Fruit fly (Drosophila melanogaster) whole organism, embryonic: ENCODE measurements around the gene CG13928.

Experiments
- Aef1 ChIP-seq: fragments of 200-800 bp; sonication (Bioruptor generic); IDR thresholded peaks from 3 replicates; pipeline ENCODE4 v1.3.6; 2022; ENCODE audit warnings: missing biosample characterization, missing genetic modification characterization
- CG11504 ChIP-seq: fragments of 200-800 bp; sonication (Bioruptor generic); optimal IDR thresholded peaks from 3 replicates; lab custom pipeline; 2019; ENCODE audit warnings: missing biosample characterization, mild to moderate bottlenecking, missing genetic modification characterization, moderate library complexity
- CG12299 ChIP-seq: fragments of 200-800 bp; sonication (Bioruptor generic); optimal IDR thresholded peaks from 2 replicates; lab custom pipeline; 2018; ENCODE audit warnings: missing biosample characterization, mild to moderate bottlenecking, missing genetic modification characterization
- CG13296 ChIP-seq: fragments of 200-800 bp; sonication (Bioruptor generic); optimal IDR thresholded peaks from 3 replicates; lab custom pipeline; 2018; ENCODE audit warnings: missing biosample characterization, mild to moderate bottlenecking, missing genetic modification characterization
- CG14710 ChIP-seq: fragments of 200-800 bp; sonication (Bioruptor generic); optimal IDR thresholded peaks from 3 replicates; lab custom pipeline; 2019; ENCODE audit warnings: missing biosample characterization, mild to moderate bottlenecking, missing genetic modification characterization, moderate library complexity
- CG15073 ChIP-seq: fragments of 200-800 bp; sonication (Bioruptor generic); optimal IDR thresholded peaks from 2 replicates; lab custom pipeline; 2016; ENCODE audit warnings: missing biosample characterization, missing genetic modification characterization
- CG15269 ChIP-seq: fragments of 200-800 bp; sonication (Bioruptor generic); optimal IDR thresholded peaks from 2 replicates; lab custom pipeline; 2018; ENCODE audit warnings: missing biosample characterization, mild to moderate bottlenecking, missing genetic modification characterization, moderate library complexity
- CG15601 ChIP-seq: fragments of 200-800 bp; sonication (Bioruptor generic); optimal IDR thresholded peaks from 3 replicates; lab custom pipeline; 2019; ENCODE audit warnings: missing biosample characterization, mild to moderate bottlenecking, missing genetic modification characterization, moderate library complexity
- CG1603 ChIP-seq: fragments of 200-800 bp; sonication (Bioruptor generic); optimal IDR thresholded peaks from 2 replicates; lab custom pipeline; 2019; ENCODE audit warnings: missing biosample characterization, mild to moderate bottlenecking, missing genetic modification characterization, moderate library complexity
- CG18599 ChIP-seq: fragments of 200-800 bp; sonication (Bioruptor generic); optimal IDR thresholded peaks from 3 replicates; lab custom pipeline; 2017; ENCODE audit warnings: missing biosample characterization, missing genetic modification characterization, mild to moderate bottlenecking, moderate library complexity, missing genetic modification reagents
- CG2116 ChIP-seq: fragments of 200-800 bp; sonication (Bioruptor generic); optimal IDR thresholded peaks from 3 replicates; lab custom pipeline; 2018; ENCODE audit warnings: missing biosample characterization, mild to moderate bottlenecking, missing genetic modification characterization
- CG2120 ChIP-seq: fragments of 200-800 bp; sonication (Bioruptor generic); optimal IDR thresholded peaks from 3 replicates; lab custom pipeline; 2016; ENCODE audit warnings: missing biosample characterization, missing genetic modification characterization
- CG2202 ChIP-seq: fragments of 200-800 bp; sonication (Bioruptor generic); optimal IDR thresholded peaks from 2 replicates; lab custom pipeline; 2018; ENCODE audit warnings: missing biosample characterization, mild to moderate bottlenecking, missing genetic modification characterization
- CG2712 ChIP-seq: fragments of 200-800 bp; optimal IDR thresholded peaks from 3 replicates; lab custom pipeline; 2019; ENCODE audit warnings: missing biosample characterization, mild to moderate bottlenecking, missing genetic modification characterization, moderate library complexity
- CG31441 ChIP-seq: fragments of 200-800 bp; sonication (Bioruptor generic); IDR thresholded peaks from 2 replicates; pipeline ENCODE4 v1.3.6; 2022; ENCODE audit warnings: missing biosample characterization, missing genetic modification characterization
- CG33213 ChIP-seq: fragments of 200-800 bp; sonication (Bioruptor generic); optimal IDR thresholded peaks from 3 replicates; lab custom pipeline; 2016; ENCODE audit warnings: missing biosample characterization, missing genetic modification characterization
- CG4707 ChIP-seq: fragments of 200-800 bp; sonication (Bioruptor generic); optimal IDR thresholded peaks from 2 replicates; lab custom pipeline; 2018; ENCODE audit warnings: missing biosample characterization, mild to moderate bottlenecking, missing genetic modification characterization, moderate library complexity
- CG7372 ChIP-seq: fragments of 200-800 bp; sonication (Bioruptor generic); IDR thresholded peaks from 2 replicates; pipeline ENCODE4 v1.3.6; 2022; ENCODE audit warnings: missing biosample characterization, missing genetic modification characterization
- CG7786 ChIP-seq: fragments of 200-800 bp; sonication (Bioruptor generic); optimal IDR thresholded peaks from 2 replicates; lab custom pipeline; 2016; ENCODE audit warnings: missing biosample characterization, missing genetic modification characterization
- CG7963 ChIP-seq: fragments of 200-800 bp; sonication (Bioruptor generic); IDR thresholded peaks from 3 replicates; pipeline ENCODE4 v1.3.6; 2022; ENCODE audit warnings: missing biosample characterization, missing genetic modification characterization; ENCODE audit not compliant: partially characterized antibody
- CG8359 ChIP-seq: fragments of 200-800 bp; sonication (Bioruptor generic); optimal IDR thresholded peaks from 2 replicates; lab custom pipeline; 2017; ENCODE audit warnings: missing biosample characterization, mild to moderate bottlenecking, missing genetic modification characterization, borderline replicate concordance
- CG9437 ChIP-seq: fragments of 200-800 bp; sonication (Bioruptor generic); optimal IDR thresholded peaks from 2 replicates; lab custom pipeline; 2018; ENCODE audit warnings: missing biosample characterization, mild to moderate bottlenecking, missing genetic modification characterization
- D19A ChIP-seq: fragments of 200-800 bp; optimal IDR thresholded peaks from 3 replicates; lab custom pipeline; 2019; ENCODE audit warnings: missing biosample characterization, mild to moderate bottlenecking, missing genetic modification characterization, moderate library complexity
- E2f1 ChIP-seq: fragments of 200-800 bp; sonication (Bioruptor generic); IDR thresholded peaks from 2 replicates; pipeline ENCODE4 v1.3.6; 2022; ENCODE audit warnings: missing biosample characterization, missing genetic modification characterization
- GATAe ChIP-seq: fragments of 200-800 bp; sonication (Bioruptor generic); conservative IDR thresholded peaks from 2 replicates; pipeline ENCODE4 v1.3.6; 2022; ENCODE audit warnings: missing biosample characterization, missing genetic modification characterization
- HLH3B ChIP-seq: fragments of 200-800 bp; sonication (Bioruptor generic); IDR thresholded peaks from 2 replicates; pipeline ENCODE4 v1.3.6; 2022; ENCODE audit warnings: missing biosample characterization, missing genetic modification characterization
- HmgD ChIP-seq: fragments of 200-800 bp; sonication (Bioruptor generic); optimal IDR thresholded peaks from 3 replicates; lab custom pipeline; 2016; ENCODE audit warnings: missing biosample characterization, missing genetic modification characterization
- Hr3 ChIP-seq: fragments of 200-800 bp; sonication (Bioruptor generic); optimal IDR thresholded peaks from 3 replicates; lab custom pipeline; 2016; ENCODE audit warnings: missing biosample characterization, missing genetic modification characterization
- Hr39 ChIP-seq: fragments of >200 bp; optimal IDR thresholded peaks from 2 replicates; lab custom pipeline; 2017
- MESR4 ChIP-seq: fragments of 200-800 bp; sonication (Bioruptor generic); optimal IDR thresholded peaks from 2 replicates; lab custom pipeline; 2018; ENCODE audit warnings: missing biosample characterization, mild to moderate bottlenecking, missing genetic modification characterization, moderate library complexity
- Max ChIP-seq: fragments of 200-800 bp; sonication (Bioruptor generic); optimal IDR thresholded peaks from 2 replicates; lab custom pipeline; 2016; ENCODE audit warnings: missing biosample characterization, mild to moderate bottlenecking, missing genetic modification characterization
- NfI ChIP-seq: fragments of 200-800 bp; sonication (Bioruptor generic); optimal IDR thresholded peaks from 3 replicates; lab custom pipeline; 2018; ENCODE audit warnings: missing biosample characterization, mild to moderate bottlenecking, missing genetic modification characterization, moderate library complexity
- Opbp ChIP-seq: fragments of 200-800 bp; sonication (Bioruptor generic); IDR thresholded peaks from 3 replicates; pipeline ENCODE4 v1.3.6; 2022; ENCODE audit warnings: missing biosample characterization, missing genetic modification characterization; ENCODE audit not compliant: partially characterized antibody
- Optix ChIP-seq: fragments of 200-800 bp; sonication (Bioruptor generic); IDR thresholded peaks from 3 replicates; pipeline ENCODE4 v1.3.6; 2022; ENCODE audit warnings: missing biosample characterization, missing genetic modification characterization
- Sox102F ChIP-seq: fragments of 200-800 bp; sonication (Bioruptor generic); optimal IDR thresholded peaks from 2 replicates; lab custom pipeline; 2018; ENCODE audit warnings: missing biosample characterization, mild to moderate bottlenecking, missing genetic modification characterization, moderate library complexity
- Tbp ChIP-seq: fragments of >200 bp; optimal IDR thresholded peaks from 2 replicates; lab custom pipeline; 2018; ENCODE audit warnings: missing biosample characterization, missing genetic modification characterization
- ap ChIP-seq: fragments of 200-800 bp; sonication (Bioruptor generic); IDR thresholded peaks from 2 replicates; pipeline ENCODE4 v1.3.6; 2022; ENCODE audit warnings: missing biosample characterization, missing genetic modification characterization
- bowl ChIP-seq: fragments of 200-800 bp; sonication (Bioruptor generic); IDR thresholded peaks from 2 replicates; pipeline ENCODE4 v1.3.6; 2022; ENCODE audit warnings: missing biosample characterization, missing genetic modification characterization
- bsh ChIP-seq, 2 experiments: fragments of 200-800 bp; sonication (Bioruptor generic); optimal IDR thresholded peaks; 2 replicates each; lab custom pipeline; 2017 to 2018; ENCODE audit warnings: mild to moderate bottlenecking in 2 of 2, missing biosample characterization in 2 of 2, missing genetic modification characterization in 2 of 2, moderate library complexity in 1 of 2
- danr ChIP-seq: fragments of 200-800 bp; sonication (Bioruptor generic); IDR thresholded peaks from 2 replicates; pipeline ENCODE4 v1.3.6; 2022; ENCODE audit warnings: missing biosample characterization, missing genetic modification characterization
- eve ChIP-seq, 2 experiments: fragments of >200 bp; optimal IDR thresholded peaks; 2 replicates each; lab custom pipeline; 2017; ENCODE audit warnings: missing biosample characterization in 2 of 2, missing genetic modification characterization in 2 of 2
- exex ChIP-seq: fragments of 200-800 bp; sonication (Bioruptor generic); optimal IDR thresholded peaks from 4 replicates; lab custom pipeline; 2018; ENCODE audit warnings: missing biosample characterization, mild to moderate bottlenecking, missing genetic modification characterization, moderate library complexity
- ind ChIP-seq: fragments of 200-800 bp; sonication (Bioruptor generic); optimal IDR thresholded peaks from 3 replicates; lab custom pipeline; 2016; ENCODE audit warnings: missing biosample characterization, missing genetic modification characterization
- lilli ChIP-seq: fragments of 200-800 bp; sonication (Bioruptor generic); optimal IDR thresholded peaks from 3 replicates; lab custom pipeline; 2016; ENCODE audit warnings: missing biosample characterization, missing genetic modification characterization
- pum ChIP-seq: fragments of 200-800 bp; sonication (Bioruptor generic); optimal IDR thresholded peaks from 2 replicates; lab custom pipeline; 2016; ENCODE audit warnings: missing biosample characterization, missing genetic modification characterization
- row ChIP-seq: fragments of 200-800 bp; sonication (Bioruptor generic); IDR thresholded peaks from 3 replicates; pipeline ENCODE4 v1.3.6; 2022; ENCODE audit warnings: missing biosample characterization, missing genetic modification characterization
- sima ChIP-seq: fragments of 200-800 bp; sonication (Bioruptor generic); optimal IDR thresholded peaks from 2 replicates; lab custom pipeline; 2016; ENCODE audit warnings: missing biosample characterization, missing genetic modification characterization
- tap ChIP-seq: fragments of 200-800 bp; optimal IDR thresholded peaks from 3 replicates; lab custom pipeline; 2019; ENCODE audit warnings: missing biosample characterization, mild to moderate bottlenecking, missing genetic modification characterization, moderate library complexity
- trem ChIP-seq: fragments of 200-800 bp; optimal IDR thresholded peaks from 3 replicates; lab custom pipeline; 2019; ENCODE audit warnings: missing biosample characterization, mild to moderate bottlenecking, missing genetic modification characterization, moderate library complexity
- vfl ChIP-seq: fragments of 200-800 bp; sonication (Bioruptor generic); optimal IDR thresholded peaks from 2 replicates; lab custom pipeline; 2016; ENCODE audit warnings: missing biosample characterization, missing genetic modification characterization

Gene CG13928

DNA sequence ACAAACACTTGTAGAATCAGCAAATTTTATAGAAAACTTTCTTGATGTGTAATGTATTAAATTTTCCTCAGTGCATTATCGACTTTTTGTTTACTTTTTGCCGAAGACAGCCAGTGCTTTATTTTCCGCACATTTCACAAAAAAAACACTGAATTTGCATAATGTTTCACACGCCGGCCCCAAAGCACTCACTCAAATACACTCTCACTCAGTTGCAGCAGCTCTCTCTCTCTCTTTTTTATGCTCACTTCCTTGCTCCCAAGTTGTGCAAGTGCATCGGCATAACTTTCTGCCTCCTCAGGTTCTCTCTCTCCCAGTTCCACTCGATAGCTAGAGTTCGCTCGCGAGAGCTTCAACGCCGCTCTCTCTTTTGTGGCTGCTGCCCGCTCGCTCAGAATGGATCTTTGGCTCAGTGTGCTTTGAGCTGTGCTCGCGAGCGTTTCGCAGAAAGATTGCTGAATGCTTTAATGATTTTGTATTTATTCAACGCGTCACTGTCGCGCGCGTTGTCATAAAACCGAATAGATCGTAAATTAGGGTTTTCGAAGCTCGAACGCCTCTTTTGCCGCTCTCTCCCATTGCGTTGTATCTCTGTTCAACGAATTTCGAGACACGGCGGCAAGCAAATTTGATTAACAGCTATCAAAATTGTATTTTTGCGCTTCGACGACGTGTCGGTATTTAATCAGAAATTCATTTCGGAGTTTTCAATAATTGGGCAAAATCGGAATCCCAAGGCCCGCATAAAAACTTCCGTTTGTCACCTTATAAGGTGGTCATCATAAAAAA lies 41.7 kb downstream of the CG13928 start (continued):
- no peak for TF ChIP-seq CG15601
- TF ChIP-seq tap (tag; lab: Kevin White, UChicago), result no peak
- no peak for TF ChIP-seq CG7372 (GFP tag; lab: Robert Waterston, UW)
- no peak for TF ChIP-seq sima (GFP tag; lab: Kevin White, UChicago)
- no peak for TF ChIP-seq CG12299 (tag; lab: Kevin White, UChicago)
- no peak for TF ChIP-seq CG33213 (GFP tag; lab: Kevin White, UChicago)
- no peak for TF ChIP-seq ind
- TF ChIP-seq Max (GFP tag; lab: Kevin White, UChicago), result no peak
- TF ChIP-seq pum (GFP tag; lab: Kevin White, UChicago), result no peak
- no peak for TF ChIP-seq lilli (GFP tag; lab: Kevin White, UChicago)
- peak; percentile 28 for TF ChIP-seq vfl (GFP tag; lab: Kevin White, UChicago)
- TF ChIP-seq CG1603 (tag; lab: Kevin White, UChicago), result no peak
- no peak for TF ChIP-seq GATAe (GFP tag; lab: Robert Waterston, UW)
- no peak for TF ChIP-seq danr (GFP tag; lab: Robert Waterston, UW)
- peak; percentile 3 for TF ChIP-seq CG2712
- peak; percentile 32 for TF ChIP-seq CG18599 (GFP tag; lab: Kevin White, UChicago)
- no peak for TF ChIP-seq NfI (GFP tag; lab: Kevin White, UChicago)
- peak; percentile 18 for TF ChIP-seq D19A
- no peak for TF ChIP-seq CG14710 (tag; lab: Kevin White, UChicago)
- TF ChIP-seq CG8359 (GFP tag; lab: Kevin White, UChicago), result peak; percentile 70
- TF ChIP-seq CG2116 (GFP tag; lab: Kevin White, UChicago), result no peak
- TF ChIP-seq eve (GFP tag; optimal IDR thresholded peaks at IDR 0.05; lab: Kevin White, UChicago), result no peak
- TF ChIP-seq trem (tag; lab: Kevin White, UChicago), result no peak
- TF ChIP-seq MESR4 (GFP tag; lab: Kevin White, UChicago), result no peak
- TF ChIP-seq CG4707, result no peak
- no peak for TF ChIP-seq ap (GFP tag; lab: Robert Waterston, UW)
- TF ChIP-seq CG7786 (GFP tag; lab: Kevin White, UChicago), result no peak
- no peak; the same call in 1 of the 2 replicates for TF ChIP-seq E2f1
- no peak; the same call in 1 of the 2 replicates for TF ChIP-seq HLH3B (GFP tag; lab: Robert Waterston, UW)
- no peak for TF ChIP-seq row (GFP tag; lab: Robert Waterston, UW)
- peak; percentile 59 for TF ChIP-seq exex
- peak in 1 of 2 experiments; percentile 67 for TF ChIP-seq bsh (GFP tag; optimal IDR thresholded peaks at IDR 0.05; lab: Kevin White, UChicago)
- no peak for TF ChIP-seq CG15269 (tag; lab: Kevin White, UChicago)
- TF ChIP-seq Hr39 (lab: Kevin White, UChicago), result no peak
- no peak for TF ChIP-seq CG7963 (GFP tag; lab: Robert Waterston, UW)
- no peak for TF ChIP-seq CG2120 (GFP tag; lab: Kevin White, UChicago)
- peak; percentile 55; the same call in 1 of the 3 replicates for TF ChIP-seq Opbp (GFP tag; lab: Robert Waterston, UW)
- no peak for TF ChIP-seq CG15073 (GFP tag; lab: Kevin White, UChicago)
- no peak for TF ChIP-seq CG9437 (GFP tag; lab: Kevin White, UChicago)
- no peak for TF ChIP-seq Optix (GFP tag; lab: Robert Waterston, UW)
- TF ChIP-seq Aef1 (GFP tag; lab: Robert Waterston, UW), result no peak
- no peak for TF ChIP-seq HmgD
- no peak for TF ChIP-seq CG31441 (GFP tag; lab: Robert Waterston, UW)
- peak; percentile 37 for TF ChIP-seq CG13296
- no peak for TF ChIP-seq bowl (GFP tag; lab: Robert Waterston, UW)
- TF ChIP-seq Sox102F (GFP tag; lab: Kevin White, UChicago), result no peak
- TF ChIP-seq CG11504 (tag; lab: Kevin White, UChicago), result no peak
- TF ChIP-seq CG2202 (tag; lab: Kevin White, UChicago), result no peak
- no peak for TF ChIP-seq Hr3 (GFP tag; lab: Kevin White, UChicago)
- TF ChIP-seq Tbp (GFP tag; lab: Kevin White, UChicago), result no peak
